In genomic region chr3R:14016758-14017406, dm6 we compare ENCODE assay signal across 1 fruit fly cellular context.
TF ChIP-seq lines count a peak whose summit lies in the region.

No protein-coding gene starts in this region.

TF ChIP-seq in whole organism, embryonic, 481 proteins besides CTCF, POLR2A, EP300 and RAD21 (continued from another document and continues in another):
- TF ChIP-seq Gsc (GFP tag; IDR thresholded peaks at IDR 0.05; lab: Robert Waterston, UW): no peak
- no peak for TF ChIP-seq jing (GFP tag; optimal IDR thresholded peaks at IDR 0.05; lab: Kevin White, UChicago)
- TF ChIP-seq pnt (GFP tag; optimal IDR thresholded peaks at IDR 0.05; lab: Kevin White, UChicago): peak; percentile 39
- TF ChIP-seq Deaf1 (tag; optimal IDR thresholded peaks at IDR 0.05; lab: Kevin White, UChicago): no peak
- no peak for TF ChIP-seq vnd (GFP tag; IDR thresholded peaks at IDR 0.05; lab: Robert Waterston, UW; ENCODE audit: partially characterized antibody)
- TF ChIP-seq her (GFP tag; optimal IDR thresholded peaks at IDR 0.05; lab: Kevin White, UChicago): peak; percentile 56
- TF ChIP-seq Adf1 (GFP tag; IDR thresholded peaks at IDR 0.05; lab: Robert Waterston, UW): 0 out of 2 replicates have a peak, but pooled peaks have one; percentile 6
- TF ChIP-seq GATAe (GFP tag; conservative IDR thresholded peaks at IDR 0.05; lab: Robert Waterston, UW): no peak
- peak; percentile 46 for TF ChIP-seq Vsx1 (GFP tag; optimal IDR thresholded peaks at IDR 0.05; lab: Kevin White, UChicago)
- TF ChIP-seq onecut (GFP tag; IDR thresholded peaks at IDR 0.05; lab: Robert Waterston, UW): peak; percentile 38; the same call in 1 of the 2 replicates
- TF ChIP-seq nerfin-2 (GFP tag; IDR thresholded peaks at IDR 0.05; lab: Robert Waterston, UW; ENCODE audit: partially characterized antibody): no peak
- TF ChIP-seq Max (GFP tag; optimal IDR thresholded peaks at IDR 0.05; lab: Kevin White, UChicago): no peak
- peak; percentile 70 for TF ChIP-seq CG6813 (GFP tag; optimal IDR thresholded peaks at IDR 0.05; lab: Kevin White, UChicago)
- no peak for TF ChIP-seq Dfd (GFP tag; optimal IDR thresholded peaks at IDR 0.05; lab: Kevin White, UChicago)
- TF ChIP-seq CG43689 (GFP tag; IDR thresholded peaks at IDR 0.05; lab: Robert Waterston, UW): peak; percentile 69
- peak; percentile 16 for TF ChIP-seq CG3065 (GFP tag; optimal IDR thresholded peaks at IDR 0.05; lab: Kevin White, UChicago)
- peak; percentile 77; the same call in 2 of the 3 replicates for TF ChIP-seq CG11695 (GFP tag; IDR thresholded peaks at IDR 0.05; lab: Robert Waterston, UW)
- TF ChIP-seq CG6791 (GFP tag; IDR thresholded peaks at IDR 0.05; lab: Robert Waterston, UW; ENCODE audit: partially characterized antibody): no peak
- peak; percentile 26 for TF ChIP-seq NC2α (GFP tag; optimal IDR thresholded peaks at IDR 0.05; lab: Kevin White, UChicago)
- TF ChIP-seq CG14014 (GFP tag; IDR thresholded peaks at IDR 0.05; lab: Robert Waterston, UW): peak; percentile 59; the same call in 1 of the 2 replicates
- no peak for TF ChIP-seq CG9215 (GFP tag; IDR thresholded peaks at IDR 0.05; lab: Robert Waterston, UW)
- TF ChIP-seq nerfin-1 (tag; optimal IDR thresholded peaks at IDR 0.05; lab: Kevin White, UChicago): peak; percentile 1
- no peak for TF ChIP-seq Lim3 (GFP tag; IDR thresholded peaks at IDR 0.05; lab: Robert Waterston, UW)
- 0 out of 2 replicates have a peak, but pooled peaks have one; percentile 35 for TF ChIP-seq CG11247 (GFP tag; IDR thresholded peaks at IDR 0.05; lab: Robert Waterston, UW)
- peak; percentile 61 for TF ChIP-seq ab (GFP tag; optimal IDR thresholded peaks at IDR 0.05; lab: Kevin White, UChicago)
- TF ChIP-seq pum (GFP tag; optimal IDR thresholded peaks at IDR 0.05; lab: Kevin White, UChicago): no peak
- TF ChIP-seq CG34422 (GFP tag; IDR thresholded peaks at IDR 0.05; lab: Robert Waterston, UW): peak; percentile 67
- peak; percentile 67 for TF ChIP-seq CG7839 (tag; optimal IDR thresholded peaks at IDR 0.05; lab: Kevin White, UChicago)
- TF ChIP-seq dati (GFP tag; IDR thresholded peaks at IDR 0.05; lab: Robert Waterston, UW): no peak
- no peak for TF ChIP-seq Usf (GFP tag; optimal IDR thresholded peaks at IDR 0.05; lab: Kevin White, UChicago)
- TF ChIP-seq org-1 (GFP tag; optimal IDR thresholded peaks at IDR 0.05; lab: Kevin White, UChicago): peak; percentile 42
- TF ChIP-seq corto (GFP tag; optimal IDR thresholded peaks at IDR 0.05; lab: Kevin White, UChicago): no peak
- TF ChIP-seq Rx (GFP tag; IDR thresholded peaks at IDR 0.05; lab: Robert Waterston, UW): 0 out of 2 replicates have a peak, but pooled peaks have one; percentile 37
- peak; percentile 47; the same call in 1 of the 2 replicates for TF ChIP-seq ttk (GFP tag; IDR thresholded peaks at IDR 0.05; lab: Robert Waterston, UW)
- TF ChIP-seq en (GFP tag; optimal IDR thresholded peaks at IDR 0.05; lab: Kevin White, UChicago): peak; percentile 3
- TF ChIP-seq HmgD (GFP tag; optimal IDR thresholded peaks at IDR 0.05; lab: Kevin White, UChicago): no peak
- TF ChIP-seq CG10209 (GFP tag; optimal IDR thresholded peaks at IDR 0.05; lab: Kevin White, UChicago): peak; percentile 37
- TF ChIP-seq CG11560 (tag; IDR thresholded peaks at IDR 0.05; lab: Robert Waterston, UW): no peak
- TF ChIP-seq Fer2 (tag; optimal IDR thresholded peaks at IDR 0.05; lab: Kevin White, UChicago): no peak
- peak; percentile 26 for TF ChIP-seq CG12391 (tag; optimal IDR thresholded peaks at IDR 0.05; lab: Kevin White, UChicago)
- TF ChIP-seq CG6654 (GFP tag; optimal IDR thresholded peaks at IDR 0.05; lab: Kevin White, UChicago): no peak
- TF ChIP-seq gcm2 (GFP tag; optimal IDR thresholded peaks at IDR 0.05; lab: Kevin White, UChicago): no peak
- no peak for TF ChIP-seq D19B (GFP tag; optimal IDR thresholded peaks at IDR 0.05; lab: Kevin White, UChicago)
- TF ChIP-seq CG18476 (GFP tag; optimal IDR thresholded peaks at IDR 0.05; lab: Kevin White, UChicago): no peak
- TF ChIP-seq MESR4 (GFP tag; optimal IDR thresholded peaks at IDR 0.05; lab: Kevin White, UChicago): no peak
- TF ChIP-seq grn (GFP tag; optimal IDR thresholded peaks at IDR 0.05; lab: Kevin White, UChicago): no peak
- peak; percentile 60 for TF ChIP-seq CG17359 (tag; optimal IDR thresholded peaks at IDR 0.05; lab: Kevin White, UChicago)
- peak; percentile 53; the same call in 1 of the 2 replicates for TF ChIP-seq sisA (GFP tag; IDR thresholded peaks at IDR 0.05; lab: Robert Waterston, UW)
- no peak for TF ChIP-seq trem (tag; optimal IDR thresholded peaks at IDR 0.05; lab: Kevin White, UChicago)
- peak; percentile 78 for TF ChIP-seq lab (GFP tag; optimal IDR thresholded peaks at IDR 0.05; lab: Kevin White, UChicago)
- peak; percentile 35 for TF ChIP-seq CG8944 (GFP tag; optimal IDR thresholded peaks at IDR 0.05; lab: Kevin White, UChicago)
- peak; percentile 80 for TF ChIP-seq ci (GFP tag; IDR thresholded peaks at IDR 0.05; lab: Robert Waterston, UW)
- peak; percentile 56; the same call in 1 of the 2 replicates for TF ChIP-seq Atf6 (GFP tag; IDR thresholded peaks at IDR 0.05; lab: Robert Waterston, UW)
- no peak for TF ChIP-seq Xrp1 (GFP tag; IDR thresholded peaks at IDR 0.05; lab: Robert Waterston, UW)
- peak; percentile 45 for TF ChIP-seq phol (tag; optimal IDR thresholded peaks at IDR 0.05; lab: Kevin White, UChicago)
- TF ChIP-seq CG12769 (tag; optimal IDR thresholded peaks at IDR 0.05; lab: Kevin White, UChicago): peak; percentile 73
- no peak for TF ChIP-seq CG17912 (GFP tag; optimal IDR thresholded peaks at IDR 0.05; lab: Kevin White, UChicago)
- peak; percentile 55 for TF ChIP-seq wek (GFP tag; optimal IDR thresholded peaks at IDR 0.05; lab: Kevin White, UChicago)
- peak; percentile 77 for TF ChIP-seq CG15269 (tag; optimal IDR thresholded peaks at IDR 0.05; lab: Kevin White, UChicago)
- peak; percentile 43 for TF ChIP-seq Nf-YC (tag; optimal IDR thresholded peaks at IDR 0.05; lab: Kevin White, UChicago)
- 0 out of 2 replicates have a peak, but pooled peaks have one; percentile 14 for TF ChIP-seq CG17612 (GFP tag; IDR thresholded peaks at IDR 0.05; lab: Robert Waterston, UW)
- TF ChIP-seq pan (optimal IDR thresholded peaks at IDR 0.05; lab: Kevin White, UChicago): no peak
- TF ChIP-seq pan (GFP tag; optimal IDR thresholded peaks at IDR 0.05 in 1 of 2, IDR thresholded peaks at IDR 0.05 in 1 of 2): peak in 1 of 2 experiments; percentile 69
- 0 out of 2 replicates have a peak, but pooled peaks have one; percentile 23 for TF ChIP-seq CG4730 (GFP tag; IDR thresholded peaks at IDR 0.05; lab: Robert Waterston, UW)
- TF ChIP-seq pros (GFP tag; optimal IDR thresholded peaks at IDR 0.05; lab: Kevin White, UChicago): no peak
- TF ChIP-seq Kr (GFP tag; optimal IDR thresholded peaks at IDR 0.05; lab: Kevin White, UChicago): no peak
- TF ChIP-seq chn (GFP tag; optimal IDR thresholded peaks at IDR 0.05; lab: Kevin White, UChicago): peak; percentile 62
- TF ChIP-seq grau (tag; optimal IDR thresholded peaks at IDR 0.05; lab: Kevin White, UChicago): peak; percentile 58
- peak; percentile 42 for TF ChIP-seq fd3F (GFP tag; optimal IDR thresholded peaks at IDR 0.05; lab: Kevin White, UChicago)
- TF ChIP-seq CG13296 (GFP tag; optimal IDR thresholded peaks at IDR 0.05; lab: Kevin White, UChicago): peak; percentile 83
- TF ChIP-seq CG2889 (GFP tag; IDR thresholded peaks at IDR 0.05; lab: Robert Waterston, UW): no peak
- TF ChIP-seq Dad (GFP tag; optimal IDR thresholded peaks at IDR 0.05; lab: Kevin White, UChicago): peak; percentile 51
- no peak for TF ChIP-seq TFAM (GFP tag; optimal IDR thresholded peaks at IDR 0.05; lab: Kevin White, UChicago)
- TF ChIP-seq sr (GFP tag; IDR thresholded peaks at IDR 0.05; lab: Robert Waterston, UW): no peak
- peak; percentile 39 for TF ChIP-seq CG18619 (GFP tag; optimal IDR thresholded peaks at IDR 0.05; lab: Kevin White, UChicago)
- no peak for TF ChIP-seq Hmx (GFP tag; optimal IDR thresholded peaks at IDR 0.05; lab: Kevin White, UChicago)
- no peak for TF ChIP-seq CG10959 (GFP tag; IDR thresholded peaks at IDR 0.05; lab: Robert Waterston, UW)
- peak; percentile 44 for TF ChIP-seq CG2712 (tag; optimal IDR thresholded peaks at IDR 0.05; lab: Kevin White, UChicago)
- no peak for TF ChIP-seq eyg (GFP tag; optimal IDR thresholded peaks at IDR 0.05; lab: Kevin White, UChicago)
- peak; percentile 63 for TF ChIP-seq CG31441 (GFP tag; IDR thresholded peaks at IDR 0.05; lab: Robert Waterston, UW)
- TF ChIP-seq bsh (GFP tag; optimal IDR thresholded peaks at IDR 0.05; lab: Kevin White, UChicago): peak in 1 of 2 experiments; percentile 39
- peak; percentile 30 for TF ChIP-seq CG10462 (GFP tag; optimal IDR thresholded peaks at IDR 0.05; lab: Kevin White, UChicago)
- TF ChIP-seq tgo (GFP tag; IDR thresholded peaks at IDR 0.05; lab: Robert Waterston, UW): peak; percentile 59; the same call in 2 of the 3 replicates
- TF ChIP-seq MTF-1 (GFP tag; optimal IDR thresholded peaks at IDR 0.05; lab: Kevin White, UChicago; ENCODE audit: borderline replicate concordance): peak; percentile 33
- no peak for TF ChIP-seq CG11085 (GFP tag; IDR thresholded peaks at IDR 0.05; lab: Robert Waterston, UW)
- TF ChIP-seq CG8290 (GFP tag; optimal IDR thresholded peaks at IDR 0.05; lab: Kevin White, UChicago): no peak
- TF ChIP-seq CG8290 (tag; optimal IDR thresholded peaks at IDR 0.05; lab: Kevin White, UChicago): peak in 1 of 2 experiments; percentile 91
- TF ChIP-seq repo (GFP tag; optimal IDR thresholded peaks at IDR 0.05; lab: Kevin White, UChicago): peak; percentile 57
- peak; percentile 52 for TF ChIP-seq CG9817 (tag; optimal IDR thresholded peaks at IDR 0.05; lab: Kevin White, UChicago)
- TF ChIP-seq CG1233 (GFP tag; optimal IDR thresholded peaks at IDR 0.05; lab: Kevin White, UChicago): peak; percentile 49
- TF ChIP-seq Drgx (GFP tag; IDR thresholded peaks at IDR 0.05; lab: Robert Waterston, UW): peak; percentile 64
- peak; percentile 26 for TF ChIP-seq CG7987 (GFP tag; optimal IDR thresholded peaks at IDR 0.05; lab: Kevin White, UChicago)
- TF ChIP-seq CG8359 (GFP tag; optimal IDR thresholded peaks at IDR 0.05; lab: Kevin White, UChicago; ENCODE audit: borderline replicate concordance): no peak
- no peak for TF ChIP-seq vfl (GFP tag; optimal IDR thresholded peaks at IDR 0.05; lab: Kevin White, UChicago)
- TF ChIP-seq B-H1 (GFP tag; IDR thresholded peaks at IDR 0.05; lab: Robert Waterston, UW): no peak; the same call in 2 of the 3 replicates
- no peak for TF ChIP-seq Ets97D (GFP tag; optimal IDR thresholded peaks at IDR 0.05; lab: Kevin White, UChicago)
- TF ChIP-seq CG17802 (tag; optimal IDR thresholded peaks at IDR 0.05; lab: Kevin White, UChicago): no peak
- TF ChIP-seq CG12299 (tag; optimal IDR thresholded peaks at IDR 0.05; lab: Kevin White, UChicago): peak; percentile 17
- TF ChIP-seq Mrtf (GFP tag; IDR thresholded peaks at IDR 0.05; lab: Robert Waterston, UW): peak; percentile 54; the same call in 1 of the 3 replicates
- TF ChIP-seq ssp (GFP tag; IDR thresholded peaks at IDR 0.05; lab: Robert Waterston, UW): no peak
- TF ChIP-seq psq (GFP tag; optimal IDR thresholded peaks at IDR 0.05; lab: Kevin White, UChicago): no peak
- TF ChIP-seq ro (GFP tag; IDR thresholded peaks at IDR 0.05; lab: Robert Waterston, UW): 0 out of 2 replicates have a peak, but pooled peaks have one; percentile 11
- TF ChIP-seq CG9932 (GFP tag; IDR thresholded peaks at IDR 0.05; lab: Robert Waterston, UW): peak; percentile 16; the same call in 1 of the 2 replicates
- peak; percentile 92 for TF ChIP-seq Med (GFP tag; lab: Kevin White, UChicago)
- TF ChIP-seq Dip2 (GFP tag; IDR thresholded peaks at IDR 0.05; lab: Robert Waterston, UW): no peak
- peak; percentile 20 for TF ChIP-seq Bdp1 (GFP tag; optimal IDR thresholded peaks at IDR 0.05; lab: Kevin White, UChicago)
- TF ChIP-seq Sin3A (optimal IDR thresholded peaks at IDR 0.05; lab: Kevin White, UChicago): no peak
- no peak for TF ChIP-seq sna (GFP tag; IDR thresholded peaks at IDR 0.05; lab: Robert Waterston, UW; ENCODE audit: partially characterized antibody)
- TF ChIP-seq luna (GFP tag; optimal IDR thresholded peaks at IDR 0.05; lab: Kevin White, UChicago): no peak
- TF ChIP-seq Hr39 (optimal IDR thresholded peaks at IDR 0.05; lab: Kevin White, UChicago): no peak
- no peak; the same call in 1 of the 2 replicates for TF ChIP-seq CG32772 (GFP tag; IDR thresholded peaks at IDR 0.05; lab: Robert Waterston, UW)
- no peak for TF ChIP-seq CG34224 (GFP tag; IDR thresholded peaks at IDR 0.05; lab: Robert Waterston, UW; ENCODE audit: partially characterized antibody)
- peak; percentile 74 for TF ChIP-seq CG2678 (tag; optimal IDR thresholded peaks at IDR 0.05; lab: Kevin White, UChicago)
- peak; percentile 8 for TF ChIP-seq CG3407 (GFP tag; optimal IDR thresholded peaks at IDR 0.05; lab: Kevin White, UChicago)
- TF ChIP-seq B-H2 (GFP tag; optimal IDR thresholded peaks at IDR 0.05; lab: Kevin White, UChicago): no peak
- TF ChIP-seq Ssrp (tag; optimal IDR thresholded peaks at IDR 0.05; lab: Kevin White, UChicago): peak; percentile 17
- peak; percentile 64 for TF ChIP-seq bab2 (GFP tag; optimal IDR thresholded peaks at IDR 0.05; lab: Kevin White, UChicago)
- no peak for TF ChIP-seq CG2875 (GFP tag; optimal IDR thresholded peaks at IDR 0.05; lab: Kevin White, UChicago)
- no peak for TF ChIP-seq CG7271 (tag; optimal IDR thresholded peaks at IDR 0.05; lab: Kevin White, UChicago)
- TF ChIP-seq CG7556 (GFP tag; optimal IDR thresholded peaks at IDR 0.05; lab: Kevin White, UChicago): peak; percentile 35
- TF ChIP-seq CG16863 (GFP tag; optimal IDR thresholded peaks at IDR 0.05; lab: Kevin White, UChicago): peak; percentile 64
- no peak for TF ChIP-seq CG9437 (GFP tag; optimal IDR thresholded peaks at IDR 0.05; lab: Kevin White, UChicago)
- TF ChIP-seq sd (tag; optimal IDR thresholded peaks at IDR 0.05; lab: Kevin White, UChicago): peak; percentile 64
- TF ChIP-seq Chrac-16 (GFP tag; optimal IDR thresholded peaks at IDR 0.05; lab: Kevin White, UChicago): no peak
- no peak for TF ChIP-seq CG3838 (GFP tag; optimal IDR thresholded peaks at IDR 0.05; lab: Kevin White, UChicago)
- no peak for TF ChIP-seq Taf1 (GFP tag; IDR thresholded peaks at IDR 0.05; lab: Robert Waterston, UW)
- peak; percentile 64 for TF ChIP-seq Hr3 (GFP tag; optimal IDR thresholded peaks at IDR 0.05; lab: Kevin White, UChicago)
- no peak for TF ChIP-seq gcm (GFP tag; optimal IDR thresholded peaks at IDR 0.05; lab: Kevin White, UChicago)
- TF ChIP-seq fd102C (GFP tag; optimal IDR thresholded peaks at IDR 0.05; lab: Kevin White, UChicago): no peak
- TF ChIP-seq hbn (GFP tag; IDR thresholded peaks at IDR 0.05; lab: Robert Waterston, UW; ENCODE audit: partially characterized antibody): no peak
- TF ChIP-seq CG12219 (GFP tag; optimal IDR thresholded peaks at IDR 0.05; lab: Kevin White, UChicago): peak; percentile 33
